Worm (Caenorhabditis elegans): ENCODE data around the gene acn-1.

ce11 chrX:5109130-5109529 lies 12.3 kb upstream of the acn-1 start, which contains the start of gene C42D8.1:
- no peak for TF ChIP-seq bed-3 (GFP tag; optimal IDR thresholded peaks at IDR 0.05)
- no peak for TF ChIP-seq blmp-1 (tag; optimal IDR thresholded peaks at IDR 0.05)
- no peak for TF ChIP-seq nhr-237 (tag; optimal IDR thresholded peaks at IDR 0.05)
- no peak for TF ChIP-seq nhr-76 (tag; optimal IDR thresholded peaks at IDR 0.05)
- no peak for TF ChIP-seq sptf-1 (tag; optimal IDR thresholded peaks at IDR 0.05)
- TF ChIP-seq snpc-4 (tag; optimal IDR thresholded peaks at IDR 0.05): no peak

All from whole organism, mixed stage, embryonic.